Worm (Caenorhabditis elegans) whole organism, midembryonic: ENCODE measurements around the gene K07E3.1.

Experiments used
- flt-1 ChIP-seq: fragments of 200-800 bp; sonication (Bioruptor generic); IDR thresholded peaks from 2 replicates; pipeline ENCODE4 v1.3.6; 2022; ENCODE audit warnings: missing genetic modification characterization, missing compliant biosample characterization
- med-1 ChIP-seq: sonication (generic microtip); optimal IDR thresholded peaks from 2 replicates; lab custom pipeline; 2017; ENCODE audit warnings: missing genetic modification characterization, mild to moderate bottlenecking, missing compliant biosample characterization, antibody characterized with exemption, missing genetic modification reagents; ENCODE audit not compliant: insufficient read depth
- ref-1 ChIP-seq: fragments of 200-800 bp; sonication (Bioruptor generic); conservative IDR thresholded peaks from 2 replicates; pipeline ENCODE4 v1.3.6; 2022; ENCODE audit warnings: missing genetic modification reagents, missing genetic modification characterization, missing compliant biosample characterization

ce11 chrX:8078899-8079298 is 31.3 kb upstream of the K07E3.1 start:
- TF ChIP-seq med-1 (no peak), flt-1 (GFP tag; lab: Robert Waterston, UW) (no peak), ref-1 (GFP tag; lab: Robert Waterston, UW) (no peak)
